Worm (Caenorhabditis elegans) whole organism, L4 larva: ENCODE data around the gene F45G2.8.

ENCODE experiments used
- F26F4.8 ChIP-seq: fragments of 200-800 bp; sonication (Bioruptor generic); conservative IDR thresholded peaks from 2 replicates; pipeline ENCODE4 v1.3.6; 2022; ENCODE audit warnings: missing genetic modification characterization, missing compliant biosample characterization
- F37D6.2 ChIP-seq: sonication (generic microtip); optimal IDR thresholded peaks from 2 replicates; lab custom pipeline; 2016; ENCODE audit warnings: mild to moderate bottlenecking, missing genetic modification characterization, missing compliant biosample characterization
- R02D3.7 ChIP-seq: fragments of 150-350 bp; sonication (generic microtip); optimal IDR thresholded peaks from 3 replicates; lab custom pipeline; 2014; ENCODE audit warnings: missing biosample characterization, missing genetic modification characterization
- T26A8.4 ChIP-seq: fragments of 200-800 bp; sonication (Bioruptor generic); IDR thresholded peaks from 2 replicates; pipeline ENCODE4 v1.3.6; 2022; ENCODE audit warnings: missing genetic modification characterization, missing compliant biosample characterization
- Y75B8A.6 ChIP-seq: fragments of 200-800 bp; sonication (Bioruptor generic); IDR thresholded peaks from 2 replicates; pipeline ENCODE4 v1.3.6; 2022; ENCODE audit warnings: missing genetic modification reagents, missing genetic modification characterization, missing compliant biosample characterization
- aly-2 ChIP-seq: sonication (generic microtip); optimal IDR thresholded peaks from 2 replicates; lab custom pipeline; 2018; ENCODE audit warnings: missing biosample characterization, missing genetic modification characterization
- ama-1 ChIP-seq: fragments of 150-350 bp; optimal IDR thresholded peaks from 2 replicates; lab custom pipeline; 2014; ENCODE audit warnings: inconsistent platforms, mixed read lengths
- cey-2 ChIP-seq: sonication (generic microtip); optimal IDR thresholded peaks from 3 replicates; lab custom pipeline; 2017; ENCODE audit warnings: missing genetic modification characterization, mild to moderate bottlenecking, missing compliant biosample characterization, antibody characterized with exemption, borderline replicate concordance; ENCODE audit not compliant: insufficient read depth
- daf-19 ChIP-seq: fragments of 200-800 bp; sonication (Bioruptor generic); conservative IDR thresholded peaks from 2 replicates; pipeline ENCODE4 v1.3.6; 2022; ENCODE audit warnings: missing genetic modification characterization, missing compliant biosample characterization
- dmd-6 ChIP-seq: fragments of 200-800 bp; sonication (Bioruptor generic); IDR thresholded peaks from 2 replicates; pipeline ENCODE4 v1.3.6; 2022; ENCODE audit warnings: missing genetic modification reagents, missing genetic modification characterization, missing compliant biosample characterization
- dmd-8 ChIP-seq: fragments of 200-800 bp; sonication (Bioruptor generic); IDR thresholded peaks from 2 replicates; pipeline ENCODE4 v1.3.6; 2022; ENCODE audit warnings: missing genetic modification characterization, missing compliant biosample characterization
- dpl-1 ChIP-seq: fragments of 150-350 bp; optimal IDR thresholded peaks from 2 replicates; lab custom pipeline; 2014; ENCODE audit warnings: missing biosample characterization, missing genetic modification reagents, missing genetic modification characterization
- fkh-10 ChIP-seq: fragments of 150-350 bp; optimal IDR thresholded peaks from 2 replicates; lab custom pipeline; 2014; ENCODE audit warnings: missing biosample characterization, missing genetic modification reagents, missing genetic modification characterization
- hif-1 ChIP-seq, 2 experiments: sonication (generic microtip); optimal IDR thresholded peaks; 2 replicates each; lab custom pipeline; 2016 to 2017; ENCODE audit warnings: missing compliant biosample characterization in 2 of 2, missing genetic modification characterization in 2 of 2, missing genetic modification reagents in 2 of 2, missing genotype in 2 of 2, mild to moderate bottlenecking in 1 of 2
- hlh-30 ChIP-seq: sonication (generic microtip); optimal IDR thresholded peaks from 2 replicates; lab custom pipeline; 2017; ENCODE audit warnings: antibody characterized with exemption, mild to moderate bottlenecking, missing genetic modification characterization, missing compliant biosample characterization; ENCODE audit not compliant: insufficient read depth
- jun-1 ChIP-seq: fragments of 150-350 bp; optimal IDR thresholded peaks from 2 replicates; lab custom pipeline; 2014; ENCODE audit warnings: missing biosample characterization, missing genetic modification reagents, missing genetic modification characterization
- lin-13 ChIP-seq: fragments of 150-350 bp; optimal IDR thresholded peaks from 2 replicates; lab custom pipeline; 2014; ENCODE audit warnings: missing biosample characterization, missing genetic modification reagents, missing genetic modification characterization
- lin-15B ChIP-seq: fragments of 150-350 bp; sonication (generic microtip); optimal IDR thresholded peaks from 3 replicates; lab custom pipeline; 2014; ENCODE audit warnings: missing biosample characterization, missing genetic modification characterization
- lin-39 ChIP-seq: fragments of 150-350 bp; optimal IDR thresholded peaks from 2 replicates; lab custom pipeline; 2014; ENCODE audit warnings: missing biosample characterization, missing genetic modification reagents, missing genetic modification characterization
- madf-9 ChIP-seq: fragments of 200-800 bp; sonication (Bioruptor generic); conservative IDR thresholded peaks from 2 replicates; pipeline ENCODE4 v1.3.6; 2022; ENCODE audit warnings: missing genetic modification reagents, missing genetic modification characterization, missing compliant biosample characterization
- mdl-1 ChIP-seq, 2 experiments: fragments of 150-350 bp in 1 of 2; sonication (generic microtip) in 1 of 2; optimal IDR thresholded peaks; 2 replicates each; lab custom pipeline; 2014 to 2017; ENCODE audit warnings: missing biosample characterization in 2 of 2, missing genetic modification characterization in 2 of 2
- mes-2 ChIP-seq: sonication (generic microtip); optimal IDR thresholded peaks from 2 replicates; lab custom pipeline; 2016; ENCODE audit warnings: missing genotype, mild to moderate bottlenecking, missing genetic modification characterization, missing compliant biosample characterization; ENCODE audit not compliant: poor library complexity, severe bottlenecking
- mxl-3 ChIP-seq: fragments of 200-800 bp; sonication (Bioruptor generic); optimal IDR thresholded peaks from 2 replicates; lab custom pipeline; 2018; ENCODE audit warnings: mild to moderate bottlenecking, missing genetic modification characterization, missing compliant biosample characterization
- nhr-10 ChIP-seq: fragments of 150-350 bp; optimal IDR thresholded peaks from 2 replicates; lab custom pipeline; 2014; ENCODE audit warnings: missing biosample characterization, missing genetic modification characterization
- nhr-102 ChIP-seq: sonication (generic microtip); optimal IDR thresholded peaks from 2 replicates; lab custom pipeline; 2016; ENCODE audit warnings: mild to moderate bottlenecking, missing genetic modification characterization, moderate library complexity, missing compliant biosample characterization
- nhr-111 ChIP-seq: fragments of 200-800 bp; sonication (Bioruptor generic); optimal IDR thresholded peaks from 2 replicates; lab custom pipeline; 2018; ENCODE audit warnings: mild to moderate bottlenecking, missing genetic modification characterization, missing compliant biosample characterization
- nhr-25 ChIP-seq: sonication (generic microtip); optimal IDR thresholded peaks from 2 replicates; lab custom pipeline; 2017; ENCODE audit warnings: missing genetic modification characterization, mild to moderate bottlenecking, missing compliant biosample characterization, antibody characterized with exemption, moderate library complexity, borderline replicate concordance; ENCODE audit not compliant: insufficient read depth
- nhr-48 ChIP-seq: sonication (generic microtip); optimal IDR thresholded peaks from 2 replicates; lab custom pipeline; 2016; ENCODE audit warnings: mild to moderate bottlenecking, missing genetic modification characterization, missing compliant biosample characterization
- pha-4 ChIP-seq, 2 experiments: fragments of 150-350 bp in 1 of 2; fragments of 200-800 bp in 1 of 2; sonication (Bioruptor generic) in 1 of 2; IDR thresholded peaks in 1 of 2; optimal IDR thresholded peaks in 1 of 2; 2 replicates each; pipeline versions ENCODE4 v1.3.6 to Lab custom; 2014 to 2022; ENCODE audit warnings: missing genetic modification characterization in 2 of 2, missing genetic modification reagents in 2 of 2, missing biosample characterization in 1 of 2, missing compliant biosample characterization in 1 of 2
- skn-1 ChIP-seq: fragments of 150-350 bp; optimal IDR thresholded peaks from 2 replicates; lab custom pipeline; 2014; ENCODE audit warnings: missing biosample characterization, missing genetic modification characterization
- snpc-1.2 ChIP-seq: fragments of 200-800 bp; sonication (Bioruptor generic); IDR thresholded peaks from 2 replicates; pipeline ENCODE4 v1.3.6; 2022; ENCODE audit warnings: missing genetic modification reagents, missing genetic modification characterization, missing compliant biosample characterization
- tra-1 ChIP-seq: fragments of 200-800 bp; sonication (Bioruptor generic); IDR thresholded peaks from 2 replicates; pipeline ENCODE4 v1.3.6; 2022; ENCODE audit warnings: missing genetic modification reagents, missing genetic modification characterization, missing compliant biosample characterization
- unc-39 ChIP-seq: sonication (generic microtip); optimal IDR thresholded peaks from 2 replicates; lab custom pipeline; 2017; ENCODE audit warnings: missing biosample characterization, missing genetic modification characterization
- zag-1 ChIP-seq: fragments of 150-350 bp; optimal IDR thresholded peaks from 2 replicates; lab custom pipeline; 2014; ENCODE audit warnings: missing biosample characterization, missing genetic modification characterization
- zfp-2 ChIP-seq: sonication (generic microtip); optimal IDR thresholded peaks from 2 replicates; lab custom pipeline; 2016; ENCODE audit warnings: mild to moderate bottlenecking, missing genetic modification characterization, missing compliant biosample characterization
- zfp-3 ChIP-seq: fragments of 200-800 bp; sonication (Bioruptor generic); conservative IDR thresholded peaks from 2 replicates; pipeline ENCODE4 v1.3.6; 2022; ENCODE audit warnings: missing genetic modification reagents, missing genetic modification characterization, missing compliant biosample characterization
- ztf-7 ChIP-seq: fragments of 150-350 bp; optimal IDR thresholded peaks from 2 replicates; lab custom pipeline; 2014; ENCODE audit warnings: missing biosample characterization, missing genetic modification characterization

The F45G2.8 gene

ce11 chrIII:13462965-13463783, 27.7 kb upstream of the F45G2.8 start, which contains the start of gene ant-1.1 (continued):
- TF ChIP-seq dmd-6 (GFP tag; lab: Robert Waterston, UW) (peak; percentile 89), R02D3.7 (no peak), fkh-10 (GFP tag; lab: Kevin White, UChicago) (peak; percentile 64), zfp-2 (tag; lab: Kevin White, UChicago) (peak; percentile 98), nhr-48 (peak; percentile 63), nhr-10 (no peak), mdl-1 (tag; optimal IDR thresholded peaks at IDR 0.05; lab: Kevin White, UChicago) (peak; percentile 4 to 50), aly-2 (no peak), pha-4 (GFP tag; IDR thresholded peaks at IDR 0.05; lab: Robert Waterston, UW) (peak; percentile 83), pha-4 (tag; optimal IDR thresholded peaks at IDR 0.05; lab: Kevin White, UChicago) (no peak), tra-1 (GFP tag; lab: Robert Waterston, UW) (peak; percentile 81), zag-1 (tag; lab: Kevin White, UChicago) (no peak), hif-1 (tag; optimal IDR thresholded peaks at IDR 0.05; lab: Kevin White, UChicago) (peak in 1 of 2 experiments; percentile 90), unc-39 (tag; lab: Kevin White, UChicago) (no peak), mes-2 (tag; lab: Kevin White, UChicago) (peak; percentile 95), ama-1 (lab: Kevin White, UChicago) (peak; percentile 97), lin-13 (peak; percentile 91), dpl-1 (GFP tag; lab: Kevin White, UChicago) (peak; percentile 98), hlh-30 (tag; lab: Kevin White, UChicago) (peak; percentile 91), skn-1 (tag; lab: Kevin White, UChicago) (no peak), lin-39 (tag; lab: Kevin White, UChicago) (no peak)

- no peak for TF ChIP-seq hlh-30 (tag; lab: Kevin White, UChicago)
- TF ChIP-seq nhr-111 (GFP tag; lab: Kevin White, UChicago), result no peak
- TF ChIP-seq pha-4 (GFP tag; IDR thresholded peaks at IDR 0.05; lab: Robert Waterston, UW), result no peak; the same call in 1 of the 2 replicates
- no peak for TF ChIP-seq pha-4 (tag; optimal IDR thresholded peaks at IDR 0.05; lab: Kevin White, UChicago)
- TF ChIP-seq Y75B8A.6, result no peak
- no peak for TF ChIP-seq nhr-25 (tag; lab: Kevin White, UChicago)
- TF ChIP-seq zfp-3 (GFP tag; lab: Robert Waterston, UW), result no peak
- TF ChIP-seq dmd-8 (GFP tag; lab: Robert Waterston, UW), result no peak
- no peak for TF ChIP-seq F37D6.2
- no peak for TF ChIP-seq F26F4.8 (GFP tag; lab: Robert Waterston, UW)
- TF ChIP-seq snpc-1.2 (GFP tag; lab: Robert Waterston, UW), result no peak
- no peak for TF ChIP-seq cey-2 (tag; lab: Kevin White, UChicago)
- no peak for TF ChIP-seq ztf-7 (tag; lab: Kevin White, UChicago)
- TF ChIP-seq lin-15B, result no peak
- no peak for TF ChIP-seq jun-1
- no peak for TF ChIP-seq mxl-3 (GFP tag; lab: Kevin White, UChicago)
- no peak for TF ChIP-seq tra-1 (GFP tag; lab: Robert Waterston, UW)
- no peak for TF ChIP-seq nhr-102 (tag; lab: Kevin White, UChicago)
- no peak for TF ChIP-seq T26A8.4 (GFP tag; lab: Robert Waterston, UW)
- TF ChIP-seq madf-9 (GFP tag; lab: Robert Waterston, UW), result no peak
- TF ChIP-seq daf-19 (GFP tag; lab: Robert Waterston, UW), result no peak
Observed at ce11 chrIII:13462138-13462634, 26.7 kb upstream of the F45G2.8 start, which contains the start of the genes abcf-2 and T27E9.2. Gene abcf-2 (minus strand): TSS chrIII:13462238. Gene T27E9.2 (minus strand): TSS chrIII:13462584.
